Worm (Caenorhabditis elegans): ENCODE data around the gene ksr-1.

DNA sequence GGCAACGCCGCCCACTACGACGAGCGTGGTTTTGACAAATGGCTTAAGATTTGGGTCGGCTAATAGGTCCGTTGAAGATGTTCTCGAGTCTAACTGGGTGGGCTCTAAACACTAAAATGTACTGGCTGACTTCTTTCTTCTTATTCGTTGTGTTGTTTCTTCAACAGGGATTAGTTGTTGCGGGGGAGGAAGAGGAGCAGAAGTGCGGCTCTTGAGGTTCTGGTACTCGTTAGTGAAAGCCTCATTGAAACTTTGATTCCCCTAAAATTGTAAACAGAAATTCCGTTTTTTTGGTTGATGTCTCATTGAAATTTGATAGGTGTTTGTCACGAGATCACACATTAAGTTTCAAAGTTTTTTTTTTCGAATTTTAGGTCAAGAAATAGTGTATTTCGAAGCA, 35.8 kb downstream of the ksr-1 start:
- TF ChIP-seq elt-3 (tag; optimal IDR thresholded peaks at IDR 0.05) (no peak), nhr-237 (tag; optimal IDR thresholded peaks at IDR 0.05) (no peak), nhr-11 (tag; optimal IDR thresholded peaks at IDR 0.05) (no peak), blmp-1 (tag; optimal IDR thresholded peaks at IDR 0.05; ENCODE audit: insufficient read depth) (no peak), lsy-2 (tag; optimal IDR thresholded peaks at IDR 0.05) (no peak), ztf-11 (tag; optimal IDR thresholded peaks at IDR 0.05) (no peak)
